Worm (Caenorhabditis elegans) whole organism, L2 larva: Measurements from ENCODE around the gene fbxb-88.

Experiments used
- R02D3.7 ChIP-seq: fragments of 150-350 bp; optimal IDR thresholded peaks from 2 replicates; lab custom pipeline; 2014; ENCODE audit warnings: missing biosample characterization, missing genetic modification characterization
- ceh-82 ChIP-seq: fragments of 150-350 bp; optimal IDR thresholded peaks from 2 replicates; lab custom pipeline; 2014; ENCODE audit warnings: missing biosample characterization, missing genetic modification characterization
- elt-3 ChIP-seq: sonication (generic microtip); optimal IDR thresholded peaks from 2 replicates; lab custom pipeline; 2017; ENCODE audit warnings: missing biosample characterization, missing genetic modification characterization
- lin-13 ChIP-seq: fragments of 150-350 bp; optimal IDR thresholded peaks from 2 replicates; lab custom pipeline; 2014; ENCODE audit warnings: missing biosample characterization, missing genetic modification reagents, missing genetic modification characterization
- lin-39 ChIP-seq: fragments of 150-350 bp; optimal IDR thresholded peaks from 2 replicates; lab custom pipeline; 2014; ENCODE audit warnings: missing biosample characterization, missing genetic modification reagents, missing genetic modification characterization
- mab-5 ChIP-seq: fragments of 150-350 bp; optimal IDR thresholded peaks from 2 replicates; lab custom pipeline; 2014; ENCODE audit warnings: missing biosample characterization, missing genetic modification characterization
- mdl-1 ChIP-seq, 2 experiments: fragments of 150-350 bp in 1 of 2; sonication (generic microtip) in 1 of 2; optimal IDR thresholded peaks; 2 replicates each; lab custom pipeline; 2017; ENCODE audit warnings: missing biosample characterization in 2 of 2, missing genetic modification characterization in 2 of 2
- nhr-12 ChIP-seq: fragments of 150-350 bp; optimal IDR thresholded peaks from 2 replicates; lab custom pipeline; 2014; ENCODE audit warnings: missing biosample characterization, missing genetic modification characterization
- peb-1 ChIP-seq: fragments of 150-350 bp; optimal IDR thresholded peaks from 2 replicates; lab custom pipeline; 2014; ENCODE audit warnings: missing biosample characterization, missing genetic modification characterization
- skn-1 ChIP-seq: sonication (generic microtip); optimal IDR thresholded peaks from 2 replicates; lab custom pipeline; 2017; ENCODE audit warnings: missing biosample characterization, missing genetic modification characterization
- snpc-4 ChIP-seq: fragments of 150-350 bp; optimal IDR thresholded peaks from 2 replicates; lab custom pipeline; 2014; ENCODE audit warnings: missing biosample characterization, missing genetic modification characterization
- unc-39 ChIP-seq: fragments of 150-350 bp; optimal IDR thresholded peaks from 2 replicates; lab custom pipeline; 2014; ENCODE audit warnings: missing biosample characterization, missing genetic modification characterization
- unc-62 ChIP-seq: fragments of 150-350 bp; optimal IDR thresholded peaks from 2 replicates; lab custom pipeline; 2014; ENCODE audit warnings: missing biosample characterization, missing genetic modification reagents, missing genetic modification characterization

DNA sequence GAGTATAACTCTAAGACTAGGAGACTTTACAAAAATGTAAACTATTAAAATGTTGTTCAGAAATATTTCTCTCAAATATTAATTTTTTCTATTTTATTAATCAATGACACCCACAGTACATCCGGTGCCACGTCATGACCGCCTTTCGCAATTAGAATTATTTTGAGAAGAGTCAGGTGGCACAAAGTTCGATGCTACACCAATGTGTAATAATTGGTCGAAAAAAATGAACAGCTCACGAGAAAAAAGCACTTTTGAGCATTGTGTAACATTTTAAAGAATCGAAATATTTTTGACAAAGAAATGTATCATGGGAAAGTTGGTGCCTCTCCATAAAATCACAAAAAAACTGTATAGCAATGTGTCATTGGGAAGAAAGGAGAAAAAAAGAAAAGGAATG lies 21.0 kb downstream of the fbxb-88 start:
- no peak for TF ChIP-seq ceh-82 (tag; lab: Kevin White, UChicago)
- TF ChIP-seq mdl-1 (tag; optimal IDR thresholded peaks at IDR 0.05; lab: Kevin White, UChicago) = no peak
- TF ChIP-seq R02D3.7 (tag; lab: Kevin White, UChicago) = no peak
- TF ChIP-seq lin-13 (GFP tag; lab: Kevin White, UChicago) = no peak
- TF ChIP-seq nhr-12 (tag; lab: Kevin White, UChicago) = no peak
- TF ChIP-seq skn-1 = no peak
- no peak for TF ChIP-seq lin-39 (tag; lab: Kevin White, UChicago)
- TF ChIP-seq unc-39 (tag; lab: Kevin White, UChicago) = no peak
- TF ChIP-seq mab-5 (tag; lab: Kevin White, UChicago) = no peak
- TF ChIP-seq snpc-4 (tag; lab: Kevin White, UChicago) = no peak
- no peak for TF ChIP-seq unc-62
- TF ChIP-seq elt-3 (tag; lab: Kevin White, UChicago) = no peak
- TF ChIP-seq peb-1 (tag; lab: Kevin White, UChicago) = no peak
